Fruit fly (Drosophila melanogaster) whole organism, wandering third instar larva: ENCODE results near the gene grass.

Experiments used
- Abd-B ChIP-seq: fragments of >200 bp; optimal IDR thresholded peaks from 2 replicates; lab custom pipeline; 2017; ENCODE audit warnings: missing biosample characterization, missing genetic modification characterization
- CG32264 ChIP-seq: fragments of 200-800 bp; sonication (Bioruptor generic); optimal IDR thresholded peaks from 2 replicates; lab custom pipeline; 2016; ENCODE audit warnings: missing biosample characterization, missing genetic modification characterization
- CG9705 ChIP-seq: fragments of 200-800 bp; sonication (Bioruptor generic); optimal IDR thresholded peaks from 2 replicates; lab custom pipeline; 2018; ENCODE audit warnings: missing biosample characterization, mild to moderate bottlenecking, missing genetic modification characterization
- CrebA ChIP-seq: fragments of 200-800 bp; sonication (Bioruptor generic); optimal IDR thresholded peaks from 2 replicates; lab custom pipeline; 2016; ENCODE audit warnings: missing biosample characterization, mild to moderate bottlenecking, missing genetic modification characterization, borderline replicate concordance
- Dfd ChIP-seq: fragments of >200 bp; optimal IDR thresholded peaks from 2 replicates; lab custom pipeline; 2017; ENCODE audit warnings: missing biosample characterization, missing genetic modification characterization
- Dif ChIP-seq: fragments of 200-275, 200-300 bp; sonication (Bioruptor generic); optimal IDR thresholded peaks from 2 replicates; lab custom pipeline; 2018; ENCODE audit warnings: missing biosample characterization, missing genetic modification characterization; ENCODE audit not compliant: partially characterized antibody
- GATAd ChIP-seq: sonication (Bioruptor generic); optimal IDR thresholded peaks from 2 replicates; lab custom pipeline; 2016; ENCODE audit warnings: missing biosample characterization, missing genetic modification characterization
- HLH106 ChIP-seq: fragments of 200-800 bp; optimal IDR thresholded peaks from 3 replicates; lab custom pipeline; 2019; ENCODE audit warnings: missing biosample characterization, mild to moderate bottlenecking, missing genetic modification characterization, moderate library complexity
- Hnf4 ChIP-seq: fragments of 200-800 bp; sonication (Bioruptor generic); optimal IDR thresholded peaks from 2 replicates; lab custom pipeline; 2016; ENCODE audit warnings: missing biosample characterization, mild to moderate bottlenecking, missing genetic modification characterization
- Hr78 ChIP-seq: fragments of >200 bp; optimal IDR thresholded peaks from 2 replicates; lab custom pipeline; 2017; ENCODE audit warnings: missing biosample characterization, missing genetic modification characterization
- Hr83 ChIP-seq: fragments of 200-300 bp; sonication (Bioruptor generic); optimal IDR thresholded peaks from 2 replicates; lab custom pipeline; 2016; ENCODE audit warnings: missing biosample characterization, mild to moderate bottlenecking, missing genetic modification characterization, moderate library complexity; ENCODE audit not compliant: poor library complexity, severe bottlenecking
- Jra ChIP-seq: sonication (Bioruptor generic); optimal IDR thresholded peaks from 2 replicates; lab custom pipeline; 2016; ENCODE audit warnings: missing biosample characterization, missing genetic modification characterization
- Mio ChIP-seq: sonication (Bioruptor generic); optimal IDR thresholded peaks from 2 replicates; lab custom pipeline; 2016; ENCODE audit warnings: missing biosample characterization, missing genetic modification characterization
- Myc ChIP-seq: fragments of >200 bp; optimal IDR thresholded peaks from 2 replicates; lab custom pipeline; 2017
- N ChIP-seq: fragments of >200 bp; optimal IDR thresholded peaks from 2 replicates; lab custom pipeline; 2018; ENCODE audit warnings: missing biosample characterization, missing external identifiers, missing genetic modification characterization
- OdsH ChIP-seq: fragments of 200-800 bp; sonication (Bioruptor generic); optimal IDR thresholded peaks from 2 replicates; lab custom pipeline; 2016; ENCODE audit warnings: missing biosample characterization, mild to moderate bottlenecking, missing genetic modification characterization
- Rel ChIP-seq, 2 experiments: fragments of 200-800 bp; sonication (Bioruptor generic) in 1 of 2; optimal IDR thresholded peaks; 2 replicates in 1 of 2; 3 replicates in 1 of 2; lab custom pipeline; 2016 to 2019; ENCODE audit warnings: mild to moderate bottlenecking in 2 of 2, missing biosample characterization in 2 of 2, missing genetic modification characterization in 2 of 2, moderate library complexity in 1 of 2
- Sp1 ChIP-seq: fragments of 200-800 bp; sonication (Bioruptor generic); optimal IDR thresholded peaks from 3 replicates; lab custom pipeline; 2019; ENCODE audit warnings: missing biosample characterization, mild to moderate bottlenecking, missing genetic modification characterization, moderate library complexity
- Vsx2 ChIP-seq: fragments of 200-300, 225-300 bp; sonication (Bioruptor generic); optimal IDR thresholded peaks from 2 replicates; lab custom pipeline; 2018; ENCODE audit warnings: missing biosample characterization, missing genetic modification characterization; ENCODE audit not compliant: partially characterized antibody
- br ChIP-seq: fragments of 200-800 bp; sonication (Bioruptor generic); optimal IDR thresholded peaks from 2 replicates; lab custom pipeline; 2016; ENCODE audit warnings: missing biosample characterization, missing genetic modification characterization
- brk ChIP-seq: fragments of 200-800 bp; sonication (Bioruptor generic); optimal IDR thresholded peaks from 2 replicates; lab custom pipeline; 2016; ENCODE audit warnings: missing biosample characterization, mild to moderate bottlenecking, missing genetic modification characterization
- dmrt93B ChIP-seq: fragments of 200-800 bp; sonication (Bioruptor generic); optimal IDR thresholded peaks from 2 replicates; lab custom pipeline; 2018; ENCODE audit warnings: missing biosample characterization, mild to moderate bottlenecking, missing genetic modification characterization
- dsf ChIP-seq: sonication (Bioruptor generic); optimal IDR thresholded peaks from 2 replicates; lab custom pipeline; 2016; ENCODE audit warnings: missing biosample characterization, missing genetic modification characterization, borderline replicate concordance
- ey ChIP-seq: fragments of 200-800 bp; sonication (Bioruptor generic); optimal IDR thresholded peaks from 2 replicates; lab custom pipeline; 2016; ENCODE audit warnings: missing biosample characterization, missing genetic modification characterization
- foxo ChIP-seq, 2 experiments: fragments of 200-800 bp; sonication (Bioruptor generic); optimal IDR thresholded peaks; 2 replicates in 1 of 2; 3 replicates in 1 of 2; lab custom pipeline; 2016 to 2017; ENCODE audit warnings: missing biosample characterization in 2 of 2, missing genetic modification characterization in 2 of 2
- fru ChIP-seq: fragments of 200-800 bp; sonication (Bioruptor generic); optimal IDR thresholded peaks from 3 replicates; lab custom pipeline; 2016; ENCODE audit warnings: missing biosample characterization, mild to moderate bottlenecking, missing genetic modification characterization
- h ChIP-seq: fragments of 200-800 bp; sonication (Bioruptor generic); optimal IDR thresholded peaks from 3 replicates; lab custom pipeline; 2016; ENCODE audit warnings: missing biosample characterization, mild to moderate bottlenecking, missing genetic modification characterization
- lola ChIP-seq: fragments of >200 bp; optimal IDR thresholded peaks from 2 replicates; lab custom pipeline; 2017; ENCODE audit warnings: missing biosample characterization, missing genetic modification characterization
- pan ChIP-seq: fragments of >200 bp; optimal IDR thresholded peaks from 2 replicates; lab custom pipeline; 2017
- psq ChIP-seq: fragments of 200-800 bp; sonication (Bioruptor generic); optimal IDR thresholded peaks from 3 replicates; lab custom pipeline; 2017; ENCODE audit warnings: missing biosample characterization, mild to moderate bottlenecking, missing genetic modification characterization, moderate library complexity
- rgr ChIP-seq: fragments of 200-800 bp; sonication (Bioruptor generic); optimal IDR thresholded peaks from 3 replicates; lab custom pipeline; 2016; ENCODE audit warnings: missing biosample characterization, mild to moderate bottlenecking, missing genetic modification characterization
- sage ChIP-seq: fragments of 200-800 bp; sonication (Bioruptor generic); optimal IDR thresholded peaks from 2 replicates; lab custom pipeline; 2016; ENCODE audit warnings: missing biosample characterization, mild to moderate bottlenecking, missing genetic modification characterization
- sv ChIP-seq: fragments of 200-800 bp; sonication (Bioruptor generic); optimal IDR thresholded peaks from 3 replicates; lab custom pipeline; 2016; ENCODE audit warnings: missing biosample characterization, missing genetic modification characterization
- tai ChIP-seq: sonication (Bioruptor generic); optimal IDR thresholded peaks from 2 replicates; lab custom pipeline; 2016; ENCODE audit warnings: missing biosample characterization, missing genetic modification characterization
- woc ChIP-seq: sonication (Bioruptor generic); optimal IDR thresholded peaks from 2 replicates; lab custom pipeline; 2016; ENCODE audit warnings: missing biosample characterization, mild to moderate bottlenecking, missing genetic modification characterization

grass gene

DNA sequence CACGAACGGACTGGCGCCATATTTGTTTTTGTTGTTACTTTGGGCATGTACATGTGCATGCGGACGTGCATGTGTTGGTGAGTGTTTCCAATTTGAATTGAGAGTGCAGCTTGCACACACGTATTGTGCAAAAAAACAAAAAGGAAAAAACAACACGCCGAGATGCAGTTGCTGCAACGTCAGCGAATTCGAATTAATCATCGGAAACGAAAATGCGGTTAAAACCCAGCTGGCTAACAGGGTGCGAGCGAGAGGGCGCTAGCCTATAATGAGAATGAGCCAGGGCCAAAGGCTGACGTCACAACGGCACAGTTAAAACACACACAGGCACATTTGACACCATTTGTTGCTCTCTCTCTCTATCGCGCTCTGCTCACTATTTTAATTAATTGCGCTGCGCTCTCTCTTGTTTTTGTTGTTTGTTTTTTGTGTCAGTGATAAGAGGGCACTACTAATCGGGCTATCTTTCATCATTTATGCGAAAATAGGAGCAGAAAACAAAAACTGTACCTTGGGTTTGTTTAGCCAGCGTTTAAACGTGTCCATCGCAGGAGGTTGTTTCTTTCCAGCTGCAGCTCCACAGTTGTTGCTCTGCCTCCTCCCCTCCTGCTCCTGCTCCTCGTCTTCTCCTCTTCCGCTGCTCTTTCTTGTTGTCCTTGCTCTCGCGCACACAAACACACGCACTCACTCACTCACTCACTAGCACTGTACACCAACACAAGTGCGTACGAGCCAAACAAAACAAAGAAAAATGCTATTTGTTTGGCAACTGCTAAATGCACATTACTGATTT lies 7.7 kb upstream of the grass start:
- TF ChIP-seq br = peak; percentile 2
- no peak for TF ChIP-seq OdsH (GFP tag; lab: Kevin White, UChicago)
- peak; percentile 91 for TF ChIP-seq psq (GFP tag; lab: Kevin White, UChicago)
- TF ChIP-seq Dif = peak; percentile 48
- no peak for TF ChIP-seq Hnf4 (GFP tag; lab: Kevin White, UChicago)
- TF ChIP-seq CG9705 (GFP tag; lab: Kevin White, UChicago) = no peak

DNA sequence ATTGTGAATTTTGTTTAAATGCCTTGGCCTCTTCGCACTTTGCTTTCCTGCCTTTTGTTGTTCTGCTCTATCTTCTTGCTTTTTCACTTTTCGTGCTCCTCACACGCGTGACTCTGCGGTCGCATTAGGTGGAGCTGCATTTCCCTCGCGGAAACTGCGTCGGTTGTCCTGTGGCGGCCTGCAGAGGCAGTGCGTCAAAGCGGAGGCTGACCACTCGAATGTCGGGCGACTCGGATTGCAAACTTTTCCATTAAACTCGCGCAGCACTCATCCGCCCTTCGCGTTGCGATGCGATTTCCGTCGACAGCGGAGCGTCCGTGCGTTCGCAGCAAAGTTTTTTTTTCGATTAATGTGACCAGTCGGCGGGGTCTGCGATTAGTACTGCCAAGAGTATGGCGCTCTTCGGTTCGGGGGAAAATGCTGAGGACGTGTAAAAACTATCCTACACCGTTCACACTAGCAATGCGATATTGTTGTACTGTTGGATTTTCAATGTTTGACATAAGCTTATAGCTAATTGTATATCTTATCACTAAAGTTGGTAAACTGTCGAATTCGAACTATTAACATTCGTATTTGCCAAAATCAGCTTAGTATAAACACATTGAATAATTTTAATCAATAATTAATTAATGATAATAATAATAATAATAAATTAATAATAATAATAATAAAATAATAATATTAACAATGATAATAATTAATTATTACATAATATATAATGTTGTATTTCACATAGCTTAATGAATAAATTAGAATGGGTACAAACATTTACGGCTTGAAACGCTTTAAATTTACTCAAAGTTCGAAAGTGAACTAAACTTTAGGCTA lies 6.8 kb upstream of the grass start, which contains the start of gene CG6051:
Gene CG6051, minus strand, starts transcription at position 385 of the 831 bp plus-strand sequence.
- TF ChIP-seq Sp1 (GFP tag; lab: Kevin White, UChicago) (peak; percentile 53), Hnf4 (GFP tag; lab: Kevin White, UChicago) (peak; percentile 30), Hr83 (peak; percentile 49), dmrt93B (no peak), Abd-B (peak; percentile 13), HLH106 (peak; percentile 43), Hr78 (GFP tag; lab: Kevin White, UChicago) (peak; percentile 59), Rel (GFP tag; optimal IDR thresholded peaks at IDR 0.05; lab: Kevin White, UChicago) (no peak), Rel (tag; optimal IDR thresholded peaks at IDR 0.05; lab: Kevin White, UChicago) (peak; percentile 43), Dif (peak; percentile 35), rgr (GFP tag; lab: Kevin White, UChicago) (peak; percentile 21), pan (lab: Kevin White, UChicago) (no peak), woc (GFP tag; lab: Kevin White, UChicago) (peak; percentile 61), sv (GFP tag; lab: Kevin White, UChicago) (no peak), N (GFP tag; lab: Kevin White, UChicago) (peak; percentile 91), h (peak; percentile 47), psq (GFP tag; lab: Kevin White, UChicago) (peak; percentile 9), CG9705 (GFP tag; lab: Kevin White, UChicago) (no peak), foxo (GFP tag; optimal IDR thresholded peaks at IDR 0.05; lab: Kevin White, UChicago) (peak in 1 of 2 experiments; percentile 16)
- TF ChIP-seq, all 38 proteins: peak for 14

DNA sequence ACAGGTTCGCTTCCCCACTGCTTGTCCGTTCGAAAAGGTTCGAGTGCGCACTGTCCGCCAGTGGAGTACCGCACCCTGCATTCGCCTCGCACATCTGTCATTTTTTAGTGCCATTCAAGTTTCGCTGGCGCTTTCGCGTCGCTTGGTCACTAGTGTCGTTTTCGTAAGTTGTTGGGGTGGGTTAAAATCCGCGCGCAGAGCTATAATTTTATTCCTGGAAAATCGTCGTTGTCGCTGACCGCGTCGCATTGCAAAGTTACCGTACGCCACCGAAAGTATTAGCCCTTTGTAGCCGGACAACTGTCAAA lies 6.3 kb upstream of the grass start, which contains the start of gene Men-b:
Gene Men-b, plus strand, starts transcription at position 147 of the 308 bp plus-strand sequence.
- TF ChIP-seq Myc (lab: Kevin White, UChicago) = peak; percentile 92
- no peak for TF ChIP-seq N (GFP tag; lab: Kevin White, UChicago)
- peak; percentile 52 for TF ChIP-seq Hr83

DNA sequence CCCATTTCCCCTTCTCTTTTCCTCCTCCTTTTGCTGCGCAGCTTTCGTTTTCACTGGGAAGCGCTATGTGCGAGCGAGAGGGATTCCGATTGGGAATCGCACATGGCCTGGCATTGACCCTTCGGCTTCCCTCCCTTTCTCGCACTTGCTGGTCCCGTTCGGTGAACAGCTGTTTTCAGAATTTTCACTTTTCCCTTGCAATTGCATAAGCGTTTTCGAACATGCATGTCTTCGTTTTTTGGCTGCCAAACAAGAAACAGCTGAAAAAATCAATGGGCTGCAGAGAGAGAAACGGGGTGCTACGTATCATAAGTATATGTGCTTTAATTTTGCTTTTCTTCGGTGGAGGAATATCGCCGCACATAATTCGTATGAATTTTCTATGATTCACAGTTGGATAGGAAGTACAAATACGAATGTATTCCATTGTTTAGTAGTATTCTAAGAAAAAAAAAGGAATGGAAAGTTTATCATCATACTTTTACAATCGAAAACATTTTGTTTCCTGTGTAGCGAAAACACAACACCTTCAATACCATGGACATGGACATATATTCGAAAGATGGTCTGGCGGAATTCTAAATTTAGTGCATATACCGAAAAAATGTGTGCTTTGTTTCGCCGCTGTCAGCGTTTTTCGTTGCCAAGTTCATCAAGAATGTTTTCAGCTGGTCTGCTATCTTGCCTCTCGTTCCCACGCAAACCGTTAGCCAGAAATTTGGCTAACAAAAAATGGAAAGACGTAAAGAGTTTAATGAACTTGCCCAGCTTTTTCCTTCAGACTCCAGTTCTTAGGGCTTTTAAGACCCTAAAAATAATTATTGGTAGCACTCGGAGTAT lies 5.4 kb upstream of the grass start:
- TF ChIP-seq Sp1 (GFP tag; lab: Kevin White, UChicago) (peak; percentile 65), foxo (GFP tag; optimal IDR thresholded peaks at IDR 0.05; lab: Kevin White, UChicago) (peak in 1 of 2 experiments; percentile 62), Hnf4 (GFP tag; lab: Kevin White, UChicago) (peak; percentile 29), CrebA (GFP tag; lab: Kevin White, UChicago) (no peak), Mio (GFP tag; lab: Kevin White, UChicago) (no peak), Hr78 (GFP tag; lab: Kevin White, UChicago) (no peak), N (GFP tag; lab: Kevin White, UChicago) (no peak), CG32264 (peak; percentile 37), sv (GFP tag; lab: Kevin White, UChicago) (no peak), woc (GFP tag; lab: Kevin White, UChicago) (peak; percentile 45), Vsx2 (GFP tag; lab: Kevin White, UChicago) (no peak), sage (no peak), rgr (GFP tag; lab: Kevin White, UChicago) (peak; percentile 57), Abd-B (no peak), Hr83 (no peak), fru (peak; percentile 76), dsf (GFP tag; lab: Kevin White, UChicago) (no peak), h (peak; percentile 53), Dif (no peak), Jra (GFP tag; lab: Kevin White, UChicago) (no peak), OdsH (GFP tag; lab: Kevin White, UChicago) (peak; percentile 42), lola (no peak), dmrt93B (peak; percentile 51), Dfd (GFP tag; lab: Kevin White, UChicago) (no peak), tai (GFP tag; lab: Kevin White, UChicago) (no peak), GATAd (GFP tag; lab: Kevin White, UChicago) (no peak), CG9705 (GFP tag; lab: Kevin White, UChicago) (peak; percentile 49), ey (GFP tag; lab: Kevin White, UChicago) (peak; percentile 64), psq (GFP tag; lab: Kevin White, UChicago) (peak; percentile 35), brk (GFP tag; lab: Kevin White, UChicago) (peak; percentile 43), br (peak; percentile 76), pan (lab: Kevin White, UChicago) (no peak), Rel (GFP tag; optimal IDR thresholded peaks at IDR 0.05; lab: Kevin White, UChicago) (no peak), Rel (tag; optimal IDR thresholded peaks at IDR 0.05; lab: Kevin White, UChicago) (no peak)
